Fruit fly (Drosophila melanogaster): ENCODE measurements around the gene CG31954.
A peak's percentile ranks its signal among the peaks of the same experiment; 100 is the strongest.

Gene CG31954

DNA sequence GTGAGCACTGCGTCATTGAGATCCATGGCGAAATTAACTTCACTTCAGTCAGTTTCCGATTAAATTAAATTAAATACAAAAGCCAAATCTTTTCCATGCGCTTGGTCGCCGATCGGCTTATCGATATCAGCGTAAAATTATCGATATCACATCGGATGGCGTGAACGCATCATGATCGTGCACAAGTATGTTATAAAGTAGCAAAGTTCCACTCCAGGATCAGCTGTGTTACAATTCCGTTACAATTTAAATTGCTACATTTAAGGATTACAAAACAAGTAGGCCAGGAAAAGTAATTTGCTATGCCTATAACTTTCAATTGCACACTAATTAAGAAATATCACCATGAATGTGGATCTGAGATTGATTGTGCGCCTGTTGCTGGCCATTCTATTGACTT, 40.0 kb downstream of the CG31954 start, which contains the start of the genes Pif1 and CG31776 (continued):
- TF ChIP-seq bsh (GFP tag; optimal IDR thresholded peaks at IDR 0.05): no peak
- TF ChIP-seq CG17359 (tag; optimal IDR thresholded peaks at IDR 0.05): no peak
- no peak for TF ChIP-seq CG10543 (GFP tag; optimal IDR thresholded peaks at IDR 0.05)
- peak; percentile 53 for TF ChIP-seq CG10267 (tag; optimal IDR thresholded peaks at IDR 0.05)
- no peak for TF ChIP-seq CG11695 (GFP tag; IDR thresholded peaks at IDR 0.05)
- no peak for TF ChIP-seq C15 (GFP tag; IDR thresholded peaks at IDR 0.05)
- no peak for TF ChIP-seq seq (GFP tag; IDR thresholded peaks at IDR 0.05)
- TF ChIP-seq so (GFP tag; IDR thresholded peaks at IDR 0.05): 0 out of 3 replicates have a peak, but pooled peaks have one; percentile 6
- no peak for TF ChIP-seq CG10366 (GFP tag; IDR thresholded peaks at IDR 0.05)
- no peak for TF ChIP-seq dysf (GFP tag; IDR thresholded peaks at IDR 0.05)
- no peak for TF ChIP-seq CG6689 (GFP tag; IDR thresholded peaks at IDR 0.05)
- no peak for TF ChIP-seq Hr78 (GFP tag; optimal IDR thresholded peaks at IDR 0.05)
- peak; percentile 64 for TF ChIP-seq CG15514 (GFP tag; optimal IDR thresholded peaks at IDR 0.05)
- TF ChIP-seq ro (GFP tag; IDR thresholded peaks at IDR 0.05): no peak
- TF ChIP-seq slbo (GFP tag; IDR thresholded peaks at IDR 0.05): no peak
- no peak for TF ChIP-seq CG4328 (GFP tag; optimal IDR thresholded peaks at IDR 0.05)
- no peak for TF ChIP-seq CG1832 (GFP tag; optimal IDR thresholded peaks at IDR 0.05)
- TF ChIP-seq fru (optimal IDR thresholded peaks at IDR 0.05): no peak
- no peak for TF ChIP-seq fd3F (GFP tag; optimal IDR thresholded peaks at IDR 0.05)
- no peak for TF ChIP-seq HLH54F (GFP tag; optimal IDR thresholded peaks at IDR 0.05)
- TF ChIP-seq br (optimal IDR thresholded peaks at IDR 0.05): no peak
- TF ChIP-seq Kr (GFP tag; optimal IDR thresholded peaks at IDR 0.05): no peak
- TF ChIP-seq Mrtf (GFP tag; IDR thresholded peaks at IDR 0.05): no peak
- TF ChIP-seq nerfin-1 (tag; optimal IDR thresholded peaks at IDR 0.05): no peak
- TF ChIP-seq CG32772 (GFP tag; IDR thresholded peaks at IDR 0.05): no peak
- TF ChIP-seq CG2199 (GFP tag; IDR thresholded peaks at IDR 0.05): no peak
- no peak for TF ChIP-seq da (GFP tag; optimal IDR thresholded peaks at IDR 0.05)
- no peak for TF ChIP-seq CG32767 (GFP tag; IDR thresholded peaks at IDR 0.05)
- TF ChIP-seq bcd (GFP tag; optimal IDR thresholded peaks at IDR 0.05): peak; percentile 1
- TF ChIP-seq tll (GFP tag; optimal IDR thresholded peaks at IDR 0.05): peak in 1 of 2 experiments; percentile 39
- no peak for TF ChIP-seq tio (GFP tag; optimal IDR thresholded peaks at IDR 0.05)
- TF ChIP-seq ato (GFP tag; IDR thresholded peaks at IDR 0.05; ENCODE audit: partially characterized antibody): peak; percentile 79; the same call in 1 of the 2 replicates
- TF ChIP-seq pfk (GFP tag; optimal IDR thresholded peaks at IDR 0.05): no peak
- no peak for TF ChIP-seq CG4360 (GFP tag; IDR thresholded peaks at IDR 0.05)
- no peak for TF ChIP-seq D19A (tag; optimal IDR thresholded peaks at IDR 0.05)
- peak; percentile 97 for TF ChIP-seq Dref (GFP tag; IDR thresholded peaks at IDR 0.05)
- no peak for TF ChIP-seq tup (GFP tag; optimal IDR thresholded peaks at IDR 0.05)
- no peak for TF ChIP-seq MTF-1 (GFP tag; optimal IDR thresholded peaks at IDR 0.05; ENCODE audit: borderline replicate concordance)
- no peak for TF ChIP-seq nau (GFP tag; optimal IDR thresholded peaks at IDR 0.05)
- peak; percentile 29 for TF ChIP-seq nmo (GFP tag; optimal IDR thresholded peaks at IDR 0.05)
- no peak for TF ChIP-seq CG18262 (tag; optimal IDR thresholded peaks at IDR 0.05)
- no peak for TF ChIP-seq CG3847 (GFP tag; IDR thresholded peaks at IDR 0.05)
- TF ChIP-seq fd64A (GFP tag; optimal IDR thresholded peaks at IDR 0.05): no peak
- TF ChIP-seq HLH4C (GFP tag; IDR thresholded peaks at IDR 0.05; ENCODE audit: partially characterized antibody): peak; percentile 90
- TF ChIP-seq CG3838 (GFP tag; optimal IDR thresholded peaks at IDR 0.05): no peak
- no peak for TF ChIP-seq CG14050 (GFP tag; IDR thresholded peaks at IDR 0.05)
- TF ChIP-seq MESR4 (GFP tag; optimal IDR thresholded peaks at IDR 0.05): peak; percentile 44
- no peak for TF ChIP-seq CG32532 (GFP tag; IDR thresholded peaks at IDR 0.05)
- TF ChIP-seq HLHmδ (GFP tag; optimal IDR thresholded peaks at IDR 0.05): no peak
- no peak for TF ChIP-seq disco-r (GFP tag; optimal IDR thresholded peaks at IDR 0.05)
- no peak for TF ChIP-seq org-1 (GFP tag; optimal IDR thresholded peaks at IDR 0.05)
- no peak for TF ChIP-seq h (optimal IDR thresholded peaks at IDR 0.05)
